Worm (Caenorhabditis elegans): ENCODE data around the gene kel-8.

Gene kel-8

DNA sequence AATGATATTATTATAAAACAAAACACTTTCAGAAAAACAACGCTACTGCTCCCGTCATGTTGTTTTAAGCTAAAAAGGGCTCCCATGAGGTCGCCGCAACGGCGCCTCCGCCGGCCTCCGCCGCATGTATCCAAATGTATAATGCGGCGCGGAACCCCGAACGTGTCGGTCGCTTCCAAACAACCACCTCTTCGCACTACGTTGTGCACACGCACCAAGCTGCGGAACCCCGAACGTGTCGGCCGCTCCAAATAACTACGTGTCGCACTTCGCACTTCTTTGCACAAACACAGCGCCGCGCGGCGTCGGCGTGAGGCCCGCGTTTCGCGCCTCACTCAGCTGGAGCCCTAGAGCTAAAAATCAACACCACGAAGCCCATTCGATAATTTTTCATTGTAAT, 45.7 kb downstream of the kel-8 start:
- no peak for TF ChIP-seq unc-62 (GFP tag; optimal IDR thresholded peaks at IDR 0.05)

DNA sequence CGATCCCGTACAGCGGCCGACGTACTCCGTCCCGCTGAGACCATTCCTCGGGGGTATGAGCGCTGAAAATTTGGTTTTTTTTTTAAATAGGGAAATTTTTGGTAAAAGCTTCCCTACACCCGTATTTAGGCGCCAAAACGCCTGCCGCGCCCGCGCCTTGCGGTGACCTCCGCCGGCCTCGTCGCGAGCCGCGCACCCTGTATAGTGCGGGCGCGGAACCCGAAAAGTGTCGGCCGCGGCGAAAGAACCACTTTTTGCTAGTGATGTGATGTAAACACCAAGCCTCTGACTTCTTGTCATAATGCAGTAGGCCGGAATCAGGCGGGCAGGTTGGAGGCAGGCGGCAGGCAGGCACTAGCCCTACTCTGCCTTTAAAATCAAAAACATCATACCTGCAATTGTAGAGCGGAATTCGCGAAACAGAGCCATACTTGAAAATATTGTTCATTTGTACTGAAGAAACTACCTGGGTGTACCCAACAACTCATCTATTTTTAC, 47.5 kb downstream of the kel-8 start, which contains the start of gene srt-29:
Gene srt-29, minus strand, starts transcription at position 448 of the 498 bp plus-strand sequence.
- no peak for TF ChIP-seq unc-62 (GFP tag; optimal IDR thresholded peaks at IDR 0.05)

DNA sequence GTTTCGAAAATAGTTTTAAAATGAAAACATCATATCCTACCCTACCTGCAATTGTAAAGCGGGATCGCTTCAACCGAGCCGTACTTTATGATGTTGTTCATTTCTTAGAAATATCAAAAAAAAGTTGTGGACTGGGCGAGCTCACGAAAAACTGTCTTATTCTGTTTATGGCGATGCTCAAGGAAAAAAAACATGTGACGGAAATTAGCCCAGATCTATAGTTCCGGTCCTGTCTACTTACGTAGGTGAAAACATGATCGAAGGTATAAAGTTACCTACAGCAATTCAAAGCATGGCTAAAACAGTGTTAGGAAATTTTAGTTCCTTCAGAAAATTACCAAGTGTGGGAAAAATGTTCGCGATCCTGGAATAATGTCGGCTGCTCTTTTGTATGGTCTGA, 49.5 kb downstream of the kel-8 start, which contains the start of gene srt-27:
Gene srt-27, minus strand, starts transcription at position 101 of the 400 bp plus-strand sequence.
- no peak for TF ChIP-seq unc-62 (GFP tag; optimal IDR thresholded peaks at IDR 0.05)

DNA sequence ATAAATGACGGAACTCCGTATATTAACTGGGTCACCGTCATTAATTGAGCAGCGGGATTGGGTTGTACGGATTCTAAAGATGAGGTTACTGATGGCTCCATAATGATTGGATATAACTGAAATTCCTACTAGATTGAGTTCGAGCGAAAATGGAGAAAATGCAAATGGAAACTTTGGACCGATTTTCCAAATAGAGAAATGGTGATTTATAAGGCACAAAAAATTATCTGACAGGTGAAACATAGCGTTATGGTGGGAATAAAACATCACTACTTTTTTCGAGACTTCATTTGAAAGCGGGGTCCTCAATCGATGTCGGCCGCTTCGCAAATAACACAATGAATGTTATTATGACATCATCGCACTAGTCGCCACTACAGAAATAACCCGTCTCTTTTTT, 51.3 kb downstream of the kel-8 start, which contains the start of gene srg-60:
Gene srg-60, minus strand, starts transcription at position 101 of the 400 bp plus-strand sequence.
- TF ChIP-seq unc-62 (GFP tag; optimal IDR thresholded peaks at IDR 0.05): no peak

DNA sequence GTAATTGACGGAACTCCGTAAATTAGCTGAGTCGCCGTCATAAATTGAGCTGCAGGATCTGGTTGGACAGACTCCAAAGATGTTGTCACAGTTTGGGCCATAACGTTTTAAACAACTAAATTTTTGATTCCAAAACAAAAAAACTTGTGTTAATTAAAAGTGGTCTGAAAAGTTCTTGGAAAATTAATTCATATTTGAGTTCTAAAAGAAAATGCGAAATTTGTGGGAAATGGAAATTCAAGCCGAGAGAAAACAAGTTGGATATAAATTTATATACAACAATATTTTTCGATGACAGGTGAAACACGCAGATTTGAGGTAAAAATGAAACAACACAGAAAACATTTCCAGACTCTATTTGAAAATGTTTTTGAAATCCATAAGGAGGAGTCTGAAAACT, 54.0 kb downstream of the kel-8 start, which contains the start of gene srg-59:
Gene srg-59, minus strand, starts transcription at position 101 of the 400 bp plus-strand sequence.
- no peak for TF ChIP-seq unc-62 (GFP tag; optimal IDR thresholded peaks at IDR 0.05)

DNA sequence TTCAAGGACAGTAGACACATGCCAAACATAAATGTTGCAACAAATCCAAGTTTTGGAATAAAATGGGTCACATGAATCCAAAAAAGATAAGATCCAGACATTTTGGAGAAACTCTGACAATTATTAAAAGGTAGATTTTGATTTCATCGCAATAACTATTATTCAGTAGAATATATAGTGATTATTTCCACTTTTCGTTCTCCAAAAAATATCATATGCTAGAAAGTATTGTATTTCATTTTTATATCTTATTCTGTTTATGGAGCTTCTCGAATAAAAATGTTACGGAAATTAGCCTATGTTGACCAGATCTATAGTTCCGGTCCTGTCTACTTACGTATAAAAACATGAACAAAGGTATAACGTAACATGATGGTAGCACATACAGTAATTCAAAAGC, 55.8 kb downstream of the kel-8 start, which contains the start of gene str-13:
Gene str-13, minus strand, starts transcription at position 101 of the 400 bp plus-strand sequence.
- TF ChIP-seq unc-62 (GFP tag; optimal IDR thresholded peaks at IDR 0.05): no peak

DNA sequence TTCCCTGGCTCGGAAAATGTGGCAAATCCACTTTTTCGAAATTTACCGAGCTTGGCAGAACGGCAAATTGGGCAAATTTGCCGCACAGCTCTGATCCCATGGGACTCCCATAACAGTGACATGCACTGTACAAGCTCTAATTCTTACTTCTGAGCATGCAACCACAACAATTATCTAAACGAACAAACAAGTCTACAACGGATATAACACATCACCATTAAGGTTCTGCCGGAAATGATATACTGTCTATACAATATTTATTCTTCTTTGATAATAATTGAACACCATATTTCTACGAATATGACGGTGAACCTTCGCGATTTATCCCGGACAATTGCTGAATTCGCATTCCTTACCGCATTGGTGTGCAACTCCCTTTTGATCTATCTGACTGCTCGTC, 57.0 kb downstream of the kel-8 start, which contains the start of gene str-33:
Gene str-33, plus strand, starts transcription at position 301 of the 400 bp plus-strand sequence.
- TF ChIP-seq unc-62 (GFP tag; optimal IDR thresholded peaks at IDR 0.05): no peak

DNA sequence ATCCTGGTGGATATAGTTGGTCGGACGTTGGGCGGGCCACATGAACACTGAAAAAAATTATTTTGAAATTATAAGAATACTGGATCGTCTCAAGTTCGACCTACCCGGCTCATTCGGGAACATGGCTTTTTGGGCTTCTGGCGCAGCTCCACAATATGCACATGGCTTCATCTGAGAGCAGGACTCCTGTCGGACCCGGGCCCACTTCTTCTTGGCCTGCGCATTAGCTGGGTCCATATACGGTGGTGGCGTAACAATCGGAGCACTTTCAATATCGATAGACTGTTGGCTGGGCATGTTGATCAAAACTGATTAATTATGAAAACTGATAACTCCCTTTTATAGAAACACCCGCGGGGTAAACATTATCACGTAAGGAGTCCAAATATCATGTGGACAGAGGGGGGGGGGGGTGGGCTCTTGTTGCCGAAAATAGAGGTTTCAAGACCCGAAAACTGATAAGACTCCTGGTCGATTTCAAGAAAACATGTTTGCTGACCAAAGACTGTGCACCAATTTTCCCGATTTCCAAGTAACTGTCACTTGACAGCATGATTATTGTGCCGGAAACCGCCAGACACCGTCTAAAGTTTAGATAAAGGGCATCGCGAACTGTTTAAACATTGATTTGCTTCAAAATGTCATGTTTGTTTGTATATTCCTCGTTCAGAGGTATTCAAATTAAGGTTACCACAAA, 59.7 kb downstream of the kel-8 start, which contains the start of gene dod-3:
Gene dod-3, minus strand, starts transcription at position 315 of the 697 bp plus-strand sequence.
- no peak for TF ChIP-seq unc-62 (GFP tag; optimal IDR thresholded peaks at IDR 0.05)

DNA sequence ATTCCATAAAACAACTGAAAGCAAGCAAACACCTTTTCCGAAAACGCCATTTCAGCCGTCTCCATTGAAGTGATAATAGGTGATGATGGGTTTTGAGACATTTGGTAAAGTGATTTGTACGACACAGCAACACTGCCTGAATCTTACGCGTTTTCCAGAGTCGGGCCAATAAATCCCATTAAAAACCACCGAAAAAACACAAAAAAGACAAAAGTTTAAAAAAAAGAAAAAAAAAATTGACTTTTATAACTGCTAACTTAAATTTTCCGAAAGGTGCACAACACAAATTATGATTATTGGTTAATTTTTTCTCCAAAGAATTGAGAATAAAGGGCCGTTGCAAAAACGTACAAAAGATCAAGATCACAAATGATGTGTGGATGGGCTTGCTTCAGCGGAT, 63.1 kb downstream of the kel-8 start, which contains the start of gene srg-57:
Gene srg-57, minus strand, starts transcription at position 101 of the 400 bp plus-strand sequence.
- no peak for TF ChIP-seq unc-62 (GFP tag; optimal IDR thresholded peaks at IDR 0.05)

All from whole organism, dauer.